Fruit fly (Drosophila melanogaster): ENCODE results near the gene fid.

The fid gene

DNA sequence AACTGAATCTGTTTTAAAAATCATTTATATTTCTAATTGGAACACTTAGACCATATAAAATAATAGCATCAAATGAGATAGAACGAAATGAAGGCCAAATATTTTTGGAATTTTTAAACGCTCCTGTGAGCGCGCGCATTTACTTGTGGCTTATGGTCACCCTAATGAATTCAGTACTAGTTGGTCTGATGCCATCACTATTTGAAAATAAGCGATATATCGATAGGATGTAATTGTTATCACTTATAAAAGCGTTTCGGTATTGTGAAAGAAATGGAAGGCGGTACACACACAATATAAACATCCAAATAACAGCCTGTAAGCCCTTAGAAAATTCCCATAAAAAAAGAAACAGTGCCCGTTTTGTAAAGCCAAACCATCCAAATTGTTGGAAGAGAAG lies 12.9 kb downstream of the fid start, which contains the start of gene Nf1 (continued):
- TF ChIP-seq fd96Cb (tag; optimal IDR thresholded peaks at IDR 0.05) (no peak), tin (GFP tag; optimal IDR thresholded peaks at IDR 0.05) (peak; percentile 28), Doc3 (GFP tag; IDR thresholded peaks at IDR 0.05; ENCODE audit: partially characterized antibody) (peak; percentile 77), chinmo (GFP tag; IDR thresholded peaks at IDR 0.05; ENCODE audit: partially characterized antibody) (peak; percentile 60; the same call in 1 of the 4 replicates), CG43689 (GFP tag; IDR thresholded peaks at IDR 0.05) (no peak), scrt (GFP tag; optimal IDR thresholded peaks at IDR 0.05) (no peak), fd64A (GFP tag; optimal IDR thresholded peaks at IDR 0.05) (no peak), HmgZ (tag; optimal IDR thresholded peaks at IDR 0.05) (no peak), CG32532 (GFP tag; IDR thresholded peaks at IDR 0.05) (0 out of 2 replicates have a peak, but pooled peaks have one; percentile 19), CkIIα-i1 (GFP tag; IDR thresholded peaks at IDR 0.05) (no peak), oc (tag; optimal IDR thresholded peaks at IDR 0.05) (no peak), MESR4 (GFP tag; optimal IDR thresholded peaks at IDR 0.05) (peak; percentile 26), CG10267 (tag; optimal IDR thresholded peaks at IDR 0.05) (no peak), tx (GFP tag; optimal IDR thresholded peaks at IDR 0.05) (no peak), CG30020 (tag; optimal IDR thresholded peaks at IDR 0.05) (no peak), CG12391 (tag; optimal IDR thresholded peaks at IDR 0.05) (peak; percentile 35), Lim3 (GFP tag; IDR thresholded peaks at IDR 0.05) (no peak), HmgD (GFP tag; optimal IDR thresholded peaks at IDR 0.05) (peak; percentile 24), tll (GFP tag; optimal IDR thresholded peaks at IDR 0.05) (no peak), CG8478 (optimal IDR thresholded peaks at IDR 0.05) (no peak), CG5180 (GFP tag; optimal IDR thresholded peaks at IDR 0.05) (no peak), Nf-YC (tag; optimal IDR thresholded peaks at IDR 0.05) (no peak), ato (GFP tag; IDR thresholded peaks at IDR 0.05; ENCODE audit: partially characterized antibody) (peak; percentile 69), CG9437 (GFP tag; optimal IDR thresholded peaks at IDR 0.05) (no peak), tio (GFP tag; optimal IDR thresholded peaks at IDR 0.05) (no peak), CG2712 (tag; optimal IDR thresholded peaks at IDR 0.05) (no peak), ken (GFP tag; IDR thresholded peaks at IDR 0.05) (no peak), fd102C (GFP tag; optimal IDR thresholded peaks at IDR 0.05) (no peak), disco-r (GFP tag; optimal IDR thresholded peaks at IDR 0.05) (no peak), Stat92E (GFP tag; optimal IDR thresholded peaks at IDR 0.05) (no peak), repo (GFP tag; optimal IDR thresholded peaks at IDR 0.05) (peak; percentile 34), usp (GFP tag; optimal IDR thresholded peaks at IDR 0.05) (no peak), CG18262 (tag; optimal IDR thresholded peaks at IDR 0.05) (no peak), CG7786 (GFP tag; optimal IDR thresholded peaks at IDR 0.05) (no peak), her (GFP tag; optimal IDR thresholded peaks at IDR 0.05) (no peak), CG17568 (GFP tag; optimal IDR thresholded peaks at IDR 0.05) (no peak), tgo (GFP tag; IDR thresholded peaks at IDR 0.05) (0 out of 3 replicates have a peak, but pooled peaks have one; percentile 18), sisA (GFP tag; IDR thresholded peaks at IDR 0.05) (no peak), CG5245 (GFP tag; optimal IDR thresholded peaks at IDR 0.05) (no peak), CG4617 (GFP tag; optimal IDR thresholded peaks at IDR 0.05; ENCODE audit: borderline replicate concordance) (no peak), en (GFP tag; optimal IDR thresholded peaks at IDR 0.05) (no peak), CG9727 (GFP tag; optimal IDR thresholded peaks at IDR 0.05) (no peak), slp2 (GFP tag; optimal IDR thresholded peaks at IDR 0.05) (no peak), NFAT (GFP tag; IDR thresholded peaks at IDR 0.05) (no peak), emc (GFP tag; optimal IDR thresholded peaks at IDR 0.05) (no peak), CG2129 (GFP tag; IDR thresholded peaks at IDR 0.05; ENCODE audit: partially characterized antibody) (peak; percentile 65; the same call in 1 of the 2 replicates), cg (GFP tag; optimal IDR thresholded peaks at IDR 0.05) (no peak), gsb (GFP tag; IDR thresholded peaks at IDR 0.05) (no peak), CTCF (GFP tag; optimal IDR thresholded peaks at IDR 0.05) (no peak), CG15601 (tag; optimal IDR thresholded peaks at IDR 0.05) (no peak), mirr (GFP tag; optimal IDR thresholded peaks at IDR 0.05) (no peak), Gsc (GFP tag; IDR thresholded peaks at IDR 0.05) (no peak)
